Fruit fly (Drosophila melanogaster): ENCODE data around the gene sc.
A peak's percentile ranks its signal among the peaks of the same experiment; 100 is the strongest.

Gene sc

dm6 chrX:428192-428591, 32.3 kb downstream of the sc start:
- TF ChIP-seq Dref (GFP tag; IDR thresholded peaks at IDR 0.05) (no peak), Pdp1 (GFP tag; optimal IDR thresholded peaks at IDR 0.05) (peak in 1 of 2 experiments; percentile 53), CG9437 (GFP tag; optimal IDR thresholded peaks at IDR 0.05) (peak; percentile 63)

dm6 chrX:437404-437803, 41.5 kb downstream of the sc start, which contains the start of gene Pgcl:
Pgcl (minus strand) TSS chrX:437448.
- TF ChIP-seq so (GFP tag; IDR thresholded peaks at IDR 0.05) (no peak), row (GFP tag; IDR thresholded peaks at IDR 0.05) (peak; percentile 55), D19B (GFP tag; optimal IDR thresholded peaks at IDR 0.05) (peak; percentile 65)

dm6 chrX:441295-441694, 45.4 kb downstream of the sc start:
- TF ChIP-seq CG11695 (GFP tag; IDR thresholded peaks at IDR 0.05): no peak
- TF ChIP-seq ERR (GFP tag; optimal IDR thresholded peaks at IDR 0.05): no peak
- no peak for TF ChIP-seq Poxn (GFP tag; IDR thresholded peaks at IDR 0.05)
- no peak for TF ChIP-seq Nf-YA (GFP tag; IDR thresholded peaks at IDR 0.05)
- TF ChIP-seq bbx (GFP tag; IDR thresholded peaks at IDR 0.05; ENCODE audit: partially characterized antibody): no peak
- TF ChIP-seq CoRest (tag; optimal IDR thresholded peaks at IDR 0.05): no peak
- TF ChIP-seq CG5245 (GFP tag; optimal IDR thresholded peaks at IDR 0.05): no peak
- TF ChIP-seq CG17359 (tag; optimal IDR thresholded peaks at IDR 0.05): no peak
- TF ChIP-seq lmd (GFP tag; IDR thresholded peaks at IDR 0.05): no peak

dm6 chrX:443981-444550, 48.2 kb downstream of the sc start:
- peak; percentile 26; the same call in 1 of the 2 replicates for TF ChIP-seq Xrp1 (GFP tag; IDR thresholded peaks at IDR 0.05)
- TF ChIP-seq sens (GFP tag): peak; percentile 67
- peak; percentile 22 for TF ChIP-seq lbe (GFP tag; optimal IDR thresholded peaks at IDR 0.05)
- TF ChIP-seq corto (GFP tag; optimal IDR thresholded peaks at IDR 0.05): peak; percentile 41
- no peak for TF ChIP-seq Gug (GFP tag; IDR thresholded peaks at IDR 0.05)
- peak; percentile 1 for TF ChIP-seq gem (tag; optimal IDR thresholded peaks at IDR 0.05)
- TF ChIP-seq sna (GFP tag; IDR thresholded peaks at IDR 0.05; ENCODE audit: partially characterized antibody): no peak
- no peak for TF ChIP-seq Stat92E (GFP tag; optimal IDR thresholded peaks at IDR 0.05)
- no peak for TF ChIP-seq CG10959 (GFP tag; IDR thresholded peaks at IDR 0.05)
- peak; percentile 29 for TF ChIP-seq nom (GFP tag; optimal IDR thresholded peaks at IDR 0.05)
- TF ChIP-seq mld (GFP tag; IDR thresholded peaks at IDR 0.05; ENCODE audit: partially characterized antibody): no peak

- no peak for TF ChIP-seq gcm2 (GFP tag; optimal IDR thresholded peaks at IDR 0.05)
- no peak for TF ChIP-seq grau (tag; optimal IDR thresholded peaks at IDR 0.05)
- no peak for TF ChIP-seq NfI (GFP tag; optimal IDR thresholded peaks at IDR 0.05)
- peak; percentile 52 for TF ChIP-seq Ets65A (GFP tag)
- TF ChIP-seq CG6683 (GFP tag; optimal IDR thresholded peaks at IDR 0.05): no peak
- no peak for TF ChIP-seq bigmax (GFP tag; optimal IDR thresholded peaks at IDR 0.05)
- no peak for TF ChIP-seq CG1233 (GFP tag; optimal IDR thresholded peaks at IDR 0.05)
- peak; percentile 10 for TF ChIP-seq nom (GFP tag; optimal IDR thresholded peaks at IDR 0.05)
Observed at dm6 chrX:446002-446401, 50.1 kb downstream of the sc start.

Data from whole organism, embryonic.